Worm (Caenorhabditis elegans) whole organism, mixed stage, embryonic: ENCODE data around the gene srx-9.

Experiments
- M03D4.4 ChIP-seq: sonication (generic microtip); optimal IDR thresholded peaks from 2 replicates; lab custom pipeline; 2017; ENCODE audit warnings: mild to moderate bottlenecking, missing genetic modification characterization, missing compliant biosample characterization
- bed-3 ChIP-seq: fragments of 200-800 bp; sonication (Bioruptor generic); optimal IDR thresholded peaks from 3 replicates; lab custom pipeline; 2018; ENCODE audit warnings: mild to moderate bottlenecking, missing genetic modification characterization, moderate library complexity, missing compliant biosample characterization
- blmp-1 ChIP-seq: fragments of 150-350 bp; optimal IDR thresholded peaks from 2 replicates; lab custom pipeline; 2014; ENCODE audit warnings: missing biosample characterization, missing genetic modification characterization
- ceh-39 ChIP-seq: fragments of 150-350 bp; optimal IDR thresholded peaks from 2 replicates; lab custom pipeline; 2014; ENCODE audit warnings: missing biosample characterization, missing genetic modification characterization
- ceh-83 ChIP-seq: fragments of 200-800 bp; sonication (Bioruptor generic); optimal IDR thresholded peaks from 2 replicates; lab custom pipeline; 2018; ENCODE audit warnings: mild to moderate bottlenecking, missing genetic modification characterization, missing compliant biosample characterization
- ces-1 ChIP-seq: fragments of 150-350 bp; optimal IDR thresholded peaks from 2 replicates; lab custom pipeline; 2014; ENCODE audit warnings: missing biosample characterization, missing genetic modification reagents, missing genetic modification characterization
- drap-1 ChIP-seq: fragments of 200-800 bp; sonication (Bioruptor generic); optimal IDR thresholded peaks from 3 replicates; lab custom pipeline; 2018; ENCODE audit warnings: mild to moderate bottlenecking, missing genetic modification characterization, missing compliant biosample characterization
- elt-1 ChIP-seq: sonication (generic microtip); optimal IDR thresholded peaks from 2 replicates; lab custom pipeline; 2017; ENCODE audit warnings: missing genetic modification characterization, mild to moderate bottlenecking, missing compliant biosample characterization, antibody characterized with exemption, moderate library complexity, borderline replicate concordance; ENCODE audit not compliant: insufficient read depth
- elt-3 ChIP-seq: fragments of 150-350 bp; optimal IDR thresholded peaks from 2 replicates; lab custom pipeline; 2014; ENCODE audit warnings: missing biosample characterization, missing genetic modification characterization
- flh-1 ChIP-seq: fragments of 200-800 bp; sonication (Bioruptor generic); optimal IDR thresholded peaks from 2 replicates; lab custom pipeline; 2018; ENCODE audit warnings: mild to moderate bottlenecking, missing genetic modification characterization, moderate library complexity, missing compliant biosample characterization
- ham-2 ChIP-seq: fragments of 200-800 bp; sonication (Bioruptor generic); optimal IDR thresholded peaks from 2 replicates; lab custom pipeline; 2018; ENCODE audit warnings: mild to moderate bottlenecking, missing genetic modification characterization, missing compliant biosample characterization
- hlh-1 ChIP-seq: fragments of 150-350 bp; optimal IDR thresholded peaks from 2 replicates; lab custom pipeline; 2014; ENCODE audit warnings: missing biosample characterization, missing genetic modification reagents, missing genetic modification characterization
- lin-13 ChIP-seq: fragments of 150-350 bp; optimal IDR thresholded peaks from 2 replicates; lab custom pipeline; 2014; ENCODE audit warnings: missing biosample characterization, missing genetic modification characterization
- lin-32 ChIP-seq: fragments of 200-800 bp; sonication (Bioruptor generic); optimal IDR thresholded peaks from 2 replicates; lab custom pipeline; 2018; ENCODE audit warnings: mild to moderate bottlenecking, missing genetic modification characterization, missing compliant biosample characterization
- lsy-2 ChIP-seq: fragments of 150-350 bp; optimal IDR thresholded peaks from 2 replicates; lab custom pipeline; 2014; ENCODE audit warnings: missing biosample characterization, missing genetic modification characterization
- mab-5 ChIP-seq: fragments of 150-350 bp; optimal IDR thresholded peaks from 2 replicates; lab custom pipeline; 2014; ENCODE audit warnings: missing biosample characterization, missing genetic modification characterization
- mep-1 ChIP-seq: fragments of 150-350 bp; optimal IDR thresholded peaks from 2 replicates; lab custom pipeline; 2017; ENCODE audit warnings: missing biosample characterization, missing genetic modification reagents, missing genetic modification characterization, inconsistent platforms
- mls-2 ChIP-seq: sonication (generic microtip); optimal IDR thresholded peaks from 2 replicates; lab custom pipeline; 2016; ENCODE audit warnings: mild to moderate bottlenecking, missing genetic modification characterization, moderate library complexity, missing compliant biosample characterization
- nhr-237 ChIP-seq: fragments of 150-350 bp; optimal IDR thresholded peaks from 2 replicates; lab custom pipeline; 2014; ENCODE audit warnings: missing biosample characterization, missing genetic modification characterization
- nhr-28 ChIP-seq: fragments of 150-350 bp; optimal IDR thresholded peaks from 2 replicates; lab custom pipeline; 2014; ENCODE audit warnings: missing biosample characterization, missing genetic modification characterization
- nhr-76 ChIP-seq: sonication (generic microtip); optimal IDR thresholded peaks from 2 replicates; lab custom pipeline; 2017; ENCODE audit warnings: missing biosample characterization, missing genetic modification characterization
- pha-4 ChIP-seq: fragments of 150-350 bp; optimal IDR thresholded peaks from 2 replicates; lab custom pipeline; 2018; ENCODE audit warnings: missing biosample characterization, missing genetic modification reagents, missing genetic modification characterization
- sem-2 ChIP-seq: fragments of 200-800 bp; sonication (Bioruptor generic); optimal IDR thresholded peaks from 2 replicates; lab custom pipeline; 2018; ENCODE audit warnings: mild to moderate bottlenecking, missing genetic modification characterization, missing compliant biosample characterization
- snpc-4 ChIP-seq: fragments of 150-350 bp; optimal IDR thresholded peaks from 2 replicates; lab custom pipeline; 2014; ENCODE audit warnings: missing biosample characterization, missing genetic modification characterization
- sptf-1 ChIP-seq: sonication (generic microtip); optimal IDR thresholded peaks from 2 replicates; lab custom pipeline; 2017; ENCODE audit warnings: mild to moderate bottlenecking, missing genetic modification characterization, moderate library complexity, missing compliant biosample characterization
- tbx-8 ChIP-seq: fragments of 200-800 bp; sonication (Bioruptor generic); optimal IDR thresholded peaks from 2 replicates; lab custom pipeline; 2018; ENCODE audit warnings: mild to moderate bottlenecking, missing genetic modification characterization, moderate library complexity, missing compliant biosample characterization
- unc-120 ChIP-seq: sonication (generic microtip); optimal IDR thresholded peaks from 2 replicates; lab custom pipeline; 2017; ENCODE audit warnings: missing genetic modification characterization, missing compliant biosample characterization; ENCODE audit not compliant: poor library complexity, severe bottlenecking
- unc-39 ChIP-seq: fragments of 150-350 bp; optimal IDR thresholded peaks from 2 replicates; lab custom pipeline; 2014; ENCODE audit warnings: missing biosample characterization, missing genetic modification characterization
- unc-62 ChIP-seq: fragments of 150-350 bp; optimal IDR thresholded peaks from 2 replicates; lab custom pipeline; 2014; ENCODE audit warnings: missing biosample characterization, missing genetic modification reagents, missing genetic modification characterization
- zip-8 ChIP-seq: fragments of 150-350 bp; optimal IDR thresholded peaks from 2 replicates; lab custom pipeline; 2014; ENCODE audit warnings: missing biosample characterization, missing genetic modification characterization

The srx-9 gene

DNA sequence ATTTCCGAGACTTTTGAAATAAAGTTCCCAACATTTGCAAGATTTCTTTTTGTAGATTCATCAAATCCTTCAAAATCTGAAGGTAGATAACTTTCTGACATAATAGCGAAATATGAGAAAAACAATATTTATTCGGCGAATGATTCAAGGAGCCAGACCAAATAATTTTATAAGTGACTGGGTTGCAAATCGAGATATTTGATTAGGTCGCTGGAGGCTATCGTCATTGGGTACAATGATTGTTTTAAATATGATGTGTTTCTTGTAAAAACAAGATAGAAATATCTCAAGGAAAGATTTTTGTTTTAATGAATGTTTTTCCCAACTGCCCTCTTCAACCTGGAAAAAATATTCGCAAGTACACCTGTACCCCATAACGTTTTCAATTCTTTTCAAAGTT, 33.6 kb upstream of the srx-9 start, which contains the start of gene srw-69:
Gene srw-69 (minus strand): TSS at position 101 of the 400 bp plus-strand sequence.
- TF ChIP-seq nhr-76 (tag; lab: Kevin White, UChicago), result no peak
- TF ChIP-seq unc-120, result no peak
- TF ChIP-seq ces-1 (GFP tag; lab: Kevin White, UChicago), result no peak
- no peak for TF ChIP-seq mls-2 (tag; lab: Kevin White, UChicago)
- no peak for TF ChIP-seq bed-3 (GFP tag; lab: Kevin White, UChicago)
- TF ChIP-seq unc-62 (GFP tag; lab: Kevin White, UChicago), result no peak
- TF ChIP-seq sem-2 (GFP tag; lab: Kevin White, UChicago), result no peak
- no peak for TF ChIP-seq snpc-4 (tag; lab: Kevin White, UChicago)
- no peak for TF ChIP-seq hlh-1 (tag; lab: Kevin White, UChicago)

DNA sequence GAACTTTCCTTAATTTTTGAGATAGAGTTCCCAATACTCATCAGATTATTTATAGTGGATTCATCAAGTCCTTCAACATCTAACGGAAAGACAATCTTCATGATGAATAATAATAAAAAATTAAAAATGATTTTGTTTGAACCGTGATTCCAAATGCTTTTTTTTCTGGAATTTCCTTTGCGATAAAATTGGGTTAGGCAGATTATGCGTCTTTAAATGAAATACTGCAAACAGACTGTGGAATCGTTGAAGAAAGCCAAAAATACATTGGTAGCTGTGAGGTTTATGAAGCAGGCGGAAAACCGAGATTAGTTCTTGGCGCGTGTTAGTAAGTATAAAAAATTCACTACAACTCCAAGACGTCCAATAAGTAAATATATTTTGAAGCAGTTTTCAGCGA, 31.3 kb upstream of the srx-9 start, which contains the start of gene srw-68:
Gene srw-68 (minus strand): TSS at position 101 of the 400 bp plus-strand sequence.
- TF ChIP-seq unc-120 (no peak), zip-8 (tag; lab: Kevin White, UChicago) (no peak), elt-1 (no peak), bed-3 (GFP tag; lab: Kevin White, UChicago) (no peak), lin-32 (GFP tag; lab: Kevin White, UChicago) (no peak), elt-3 (no peak), lin-13 (tag; lab: Kevin White, UChicago) (no peak), snpc-4 (tag; lab: Kevin White, UChicago) (no peak), tbx-8 (GFP tag; lab: Kevin White, UChicago) (no peak), nhr-76 (tag; lab: Kevin White, UChicago) (no peak), mls-2 (tag; lab: Kevin White, UChicago) (no peak), ceh-83 (GFP tag; lab: Kevin White, UChicago) (no peak), ceh-39 (tag; lab: Kevin White, UChicago) (no peak), drap-1 (GFP tag; lab: Kevin White, UChicago) (no peak), pha-4 (tag; lab: Kevin White, UChicago) (no peak), ces-1 (GFP tag; lab: Kevin White, UChicago) (no peak), unc-39 (no peak)

ce11 chrV:7424336-7424735, 29.1 kb upstream of the srx-9 start, which contains the start of gene F18E3.10:
Gene F18E3.10, minus strand, starts transcription at chrV:7424436.
- TF ChIP-seq bed-3 (GFP tag; lab: Kevin White, UChicago), result no peak
- no peak for TF ChIP-seq flh-1
- no peak for TF ChIP-seq elt-1
- TF ChIP-seq lsy-2 (tag; lab: Kevin White, UChicago), result no peak
- TF ChIP-seq blmp-1 (tag; lab: Kevin White, UChicago), result no peak
- TF ChIP-seq ceh-39 (tag; lab: Kevin White, UChicago), result no peak
- no peak for TF ChIP-seq ces-1 (GFP tag; lab: Kevin White, UChicago)
- no peak for TF ChIP-seq sem-2 (GFP tag; lab: Kevin White, UChicago)
- TF ChIP-seq drap-1 (GFP tag; lab: Kevin White, UChicago), result no peak
- TF ChIP-seq nhr-237 (tag; lab: Kevin White, UChicago), result no peak
- no peak for TF ChIP-seq mab-5 (tag; lab: Kevin White, UChicago)
- TF ChIP-seq unc-120, result no peak
- TF ChIP-seq M03D4.4, result no peak
- no peak for TF ChIP-seq lin-13 (tag; lab: Kevin White, UChicago)

ce11 chrV:7420162-7420561, 24.9 kb upstream of the srx-9 start, which contains the start of gene srxa-4:
Gene srxa-4, plus strand, starts transcription at chrV:7420462.
- TF ChIP-seq flh-1 (no peak), lsy-2 (tag; lab: Kevin White, UChicago) (no peak), unc-62 (GFP tag; lab: Kevin White, UChicago) (no peak), drap-1 (GFP tag; lab: Kevin White, UChicago) (no peak), zip-8 (tag; lab: Kevin White, UChicago) (no peak), nhr-76 (tag; lab: Kevin White, UChicago) (no peak), ceh-83 (GFP tag; lab: Kevin White, UChicago) (no peak), snpc-4 (tag; lab: Kevin White, UChicago) (no peak), mep-1 (tag; lab: Kevin White, UChicago) (no peak), sptf-1 (tag; lab: Kevin White, UChicago) (no peak), mab-5 (tag; lab: Kevin White, UChicago) (no peak), unc-120 (no peak), nhr-28 (no peak), M03D4.4 (no peak), ceh-39 (tag; lab: Kevin White, UChicago) (no peak), ham-2 (GFP tag; lab: Kevin White, UChicago) (no peak)
